Worm (Caenorhabditis elegans) whole organism, early embryonic: ENCODE data around the gene npr-15.

ENCODE experiments used
- ama-1 ChIP-seq: fragments of 150-350 bp; optimal IDR thresholded peaks from 2 replicates; lab custom pipeline; 2014
- hmbx-1 ChIP-seq: sonication (generic microtip); optimal IDR thresholded peaks from 2 replicates; lab custom pipeline; 2016; ENCODE audit warnings: mild to moderate bottlenecking, missing genetic modification characterization, missing compliant biosample characterization
- sea-1 ChIP-seq: fragments of 200-800 bp; sonication (Bioruptor generic); conservative IDR thresholded peaks from 2 replicates; pipeline ENCODE4 v1.3.6; 2022; ENCODE audit warnings: missing genetic modification characterization, missing compliant biosample characterization

- no peak for TF ChIP-seq ama-1 (lab: Kevin White, UChicago)
- no peak for TF ChIP-seq sea-1 (GFP tag; lab: Robert Waterston, UW)
- no peak for TF ChIP-seq hmbx-1 (tag; lab: Kevin White, UChicago)
Measured at ce11 chrIII:3670984-3671383, 23.5 kb downstream of the npr-15 start.
